Worm (Caenorhabditis elegans): Measurements from ENCODE around the gene F35G12.12.
A peak's percentile ranks its signal among the peaks of the same experiment; 100 is the strongest.

Gene F35G12.12

ce11 chrIII:4568030-4568429 lies 13.6 kb upstream of the F35G12.12 start, which contains the start of gene mlcd-1:
Gene mlcd-1 (minus strand): TSS chrIII:4568130.
- no peak for TF ChIP-seq ZK546.5 (tag; optimal IDR thresholded peaks at IDR 0.05)
- TF ChIP-seq nhr-237 (tag; optimal IDR thresholded peaks at IDR 0.05), result no peak
- TF ChIP-seq Y55F3AM.14 (GFP tag; optimal IDR thresholded peaks at IDR 0.05), result no peak
- no peak for TF ChIP-seq ceh-16 (tag; optimal IDR thresholded peaks at IDR 0.05)
- no peak for TF ChIP-seq alr-1 (tag; optimal IDR thresholded peaks at IDR 0.05)
- no peak for TF ChIP-seq nhr-25 (tag; optimal IDR thresholded peaks at IDR 0.05)
- TF ChIP-seq lin-39 (tag; optimal IDR thresholded peaks at IDR 0.05), result no peak
- no peak for TF ChIP-seq nhr-23 (tag; optimal IDR thresholded peaks at IDR 0.05)
- TF ChIP-seq unc-55 (GFP tag; optimal IDR thresholded peaks at IDR 0.05), result no peak
- no peak for TF ChIP-seq elt-1 (tag; optimal IDR thresholded peaks at IDR 0.05)
- no peak for TF ChIP-seq zag-1 (tag; optimal IDR thresholded peaks at IDR 0.05)
- TF ChIP-seq ztf-1 (GFP tag; conservative IDR thresholded peaks at IDR 0.05), result no peak
- TF ChIP-seq dmd-4 (tag; optimal IDR thresholded peaks at IDR 0.05), result no peak
- TF ChIP-seq C34F6.9 (tag; optimal IDR thresholded peaks at IDR 0.05), result no peak
- TF ChIP-seq nhr-77 (tag; optimal IDR thresholded peaks at IDR 0.05), result no peak
- no peak for TF ChIP-seq ceh-82 (tag; optimal IDR thresholded peaks at IDR 0.05)
- no peak for TF ChIP-seq blmp-1 (tag; optimal IDR thresholded peaks at IDR 0.05; ENCODE audit: insufficient read depth)

- TF ChIP-seq lsy-2 (tag; optimal IDR thresholded peaks at IDR 0.05), result peak; percentile 36 to 77
- TF ChIP-seq ZK546.5 (tag; optimal IDR thresholded peaks at IDR 0.05), result no peak
- TF ChIP-seq snpc-4 (tag; optimal IDR thresholded peaks at IDR 0.05), result no peak
- TF ChIP-seq gmeb-1 (tag; optimal IDR thresholded peaks at IDR 0.05), result peak; percentile 70
- TF ChIP-seq crh-2 (tag; optimal IDR thresholded peaks at IDR 0.05), result peak; percentile 21
- no peak for TF ChIP-seq elt-3 (tag; optimal IDR thresholded peaks at IDR 0.05)
- no peak for TF ChIP-seq alr-1 (tag; optimal IDR thresholded peaks at IDR 0.05)
- TF ChIP-seq mab-5 (tag; optimal IDR thresholded peaks at IDR 0.05), result peak; percentile 64
- no peak for TF ChIP-seq ceh-82 (tag; optimal IDR thresholded peaks at IDR 0.05)
- no peak for TF ChIP-seq mdl-1 (tag; optimal IDR thresholded peaks at IDR 0.05)
- TF ChIP-seq sma-3 (GFP tag; optimal IDR thresholded peaks at IDR 0.05), result peak; percentile 78
- peak; percentile 71 for TF ChIP-seq sma-9 (GFP tag; optimal IDR thresholded peaks at IDR 0.05)
- TF ChIP-seq sma-9 (tag; optimal IDR thresholded peaks at IDR 0.05), result no peak
- no peak for TF ChIP-seq ceh-16 (tag; optimal IDR thresholded peaks at IDR 0.05)
- peak; percentile 83 for TF ChIP-seq unc-55 (GFP tag; optimal IDR thresholded peaks at IDR 0.05)
- peak; percentile 74 for TF ChIP-seq lin-11 (tag; optimal IDR thresholded peaks at IDR 0.05)
- TF ChIP-seq ztf-4 (tag; optimal IDR thresholded peaks at IDR 0.05), result peak; percentile 32
- TF ChIP-seq R02D3.7 (tag; optimal IDR thresholded peaks at IDR 0.05), result no peak
- TF ChIP-seq ztf-11 (tag; optimal IDR thresholded peaks at IDR 0.05), result no peak
- no peak for TF ChIP-seq lin-39 (tag; optimal IDR thresholded peaks at IDR 0.05)
- TF ChIP-seq fos-1 (tag; optimal IDR thresholded peaks at IDR 0.05), result peak; percentile 33
- TF ChIP-seq nhr-77 (tag; optimal IDR thresholded peaks at IDR 0.05), result no peak
- no peak for TF ChIP-seq mbf-1 (tag; optimal IDR thresholded peaks at IDR 0.05)
- peak; percentile 75 for TF ChIP-seq Y55F3AM.14 (GFP tag; optimal IDR thresholded peaks at IDR 0.05)
- TF ChIP-seq unc-62 (GFP tag; optimal IDR thresholded peaks at IDR 0.05), result no peak
- TF ChIP-seq F13H6.1 (tag; optimal IDR thresholded peaks at IDR 0.05), result peak; percentile 81
- TF ChIP-seq ama-1 (optimal IDR thresholded peaks at IDR 0.05), result no peak
- TF ChIP-seq peb-1 (tag; optimal IDR thresholded peaks at IDR 0.05), result no peak
- no peak for TF ChIP-seq nhr-12 (tag; optimal IDR thresholded peaks at IDR 0.05)
- TF ChIP-seq sem-4 (tag; optimal IDR thresholded peaks at IDR 0.05), result peak; percentile 39
- no peak for TF ChIP-seq unc-39 (tag; optimal IDR thresholded peaks at IDR 0.05)
- peak; percentile 48 for TF ChIP-seq skn-1 (tag; optimal IDR thresholded peaks at IDR 0.05)
- TF ChIP-seq C34F6.9 (tag; optimal IDR thresholded peaks at IDR 0.05), result peak; percentile 78
- no peak for TF ChIP-seq ztf-1 (GFP tag; conservative IDR thresholded peaks at IDR 0.05)
- TF ChIP-seq blmp-1 (tag; optimal IDR thresholded peaks at IDR 0.05; ENCODE audit: insufficient read depth), result no peak
- no peak for TF ChIP-seq aly-2 (tag; optimal IDR thresholded peaks at IDR 0.05)
- TF ChIP-seq nhr-237 (tag; optimal IDR thresholded peaks at IDR 0.05), result no peak
- TF ChIP-seq egl-27 (tag; optimal IDR thresholded peaks at IDR 0.05), result no peak
- no peak for TF ChIP-seq nhr-23 (tag; optimal IDR thresholded peaks at IDR 0.05)
- TF ChIP-seq nhr-6 (tag; optimal IDR thresholded peaks at IDR 0.05), result no peak
- peak; percentile 56 for TF ChIP-seq nhr-25 (tag; optimal IDR thresholded peaks at IDR 0.05)
- no peak for TF ChIP-seq nhr-11 (tag; optimal IDR thresholded peaks at IDR 0.05)
- TF ChIP-seq nhr-21 (tag; optimal IDR thresholded peaks at IDR 0.05), result peak; percentile 15
- no peak for TF ChIP-seq dmd-4 (tag; optimal IDR thresholded peaks at IDR 0.05)
- TF ChIP-seq elt-1 (tag; optimal IDR thresholded peaks at IDR 0.05), result no peak
- peak; percentile 11 for TF ChIP-seq zag-1 (tag; optimal IDR thresholded peaks at IDR 0.05)
- TF ChIP-seq nhr-10 (tag; optimal IDR thresholded peaks at IDR 0.05), result no peak
- peak; percentile 42 for TF ChIP-seq nhr-129 (tag; optimal IDR thresholded peaks at IDR 0.05)
- peak; percentile 69 for TF ChIP-seq lin-13 (GFP tag; optimal IDR thresholded peaks at IDR 0.05)
These were observed 13.1 kb upstream of the F35G12.12 start, which contains the start of gene idhg-1 for ce11 chrIII:4568455-4568854. Gene idhg-1 (plus strand): TSS chrIII:4568797.

Measured in whole organism, L2 larva.